Worm (Caenorhabditis elegans): ENCODE data around the gene F09A5.3.

ce11 chrX:13154514-13154913 is 13.1 kb downstream of the F09A5.3 start:
- TF ChIP-seq dao-5 (tag; optimal IDR thresholded peaks at IDR 0.05) (no peak), W03F9.2 (tag; optimal IDR thresholded peaks at IDR 0.05) (no peak)
